Fruit fly (Drosophila melanogaster) whole organism, pupa: Measurements from ENCODE around the gene CG13097.

Experiments used
- CG12605 ChIP-seq: fragments of 200-800 bp; sonication (Bioruptor generic); IDR thresholded peaks from 2 replicates; pipeline ENCODE4 v1.3.6; 2022; ENCODE audit warnings: missing biosample characterization, missing genetic modification characterization
- CG17806 ChIP-seq: fragments of 200-800 bp; sonication (Bioruptor generic); optimal IDR thresholded peaks from 2 replicates; lab custom pipeline; 2018; ENCODE audit warnings: missing biosample characterization, mild to moderate bottlenecking, missing genetic modification characterization, moderate library complexity
- CG4496 ChIP-seq: fragments of 200-800 bp; sonication (Bioruptor generic); IDR thresholded peaks from 3 replicates; pipeline ENCODE4 v1.3.6; 2022; ENCODE audit warnings: missing biosample characterization, missing genetic modification characterization
- EcR ChIP-seq: fragments of 200-800 bp; sonication (Bioruptor generic); optimal IDR thresholded peaks from 3 replicates; lab custom pipeline; 2019; ENCODE audit warnings: missing biosample characterization, missing genetic modification characterization, mild to moderate bottlenecking, moderate library complexity, missing genetic modification reagents
- rn ChIP-seq: fragments of 200-800 bp; sonication (Bioruptor generic); IDR thresholded peaks from 2 replicates; pipeline ENCODE4 v1.3.6; 2022; ENCODE audit warnings: missing biosample characterization, missing genetic modification characterization

- TF ChIP-seq CG12605 (GFP tag; lab: Robert Waterston, UW) (no peak), CG17806 (tag; lab: Kevin White, UChicago) (no peak), EcR (GFP tag; lab: Kevin White, UChicago) (no peak), rn (GFP tag; lab: Robert Waterston, UW) (no peak), CG4496 (GFP tag; lab: Robert Waterston, UW) (no peak)
These were observed 18.4 kb downstream of the CG13097 start, which contains the start of gene Bace for dm6 chr2L:8496269-8496668.
